Worm (Caenorhabditis elegans) whole organism, L3 larva: ENCODE results near the gene F07G6.2.

ENCODE experiments used
- ceh-82 ChIP-seq: fragments of 150-350 bp; optimal IDR thresholded peaks from 2 replicates; lab custom pipeline; 2014; ENCODE audit warnings: missing biosample characterization, missing genetic modification characterization
- daf-12 ChIP-seq: fragments of 150-350 bp; optimal IDR thresholded peaks from 2 replicates; lab custom pipeline; 2014; ENCODE audit warnings: missing biosample characterization, missing genetic modification reagents, missing genetic modification characterization
- elt-3 ChIP-seq, 3 experiments: fragments of 150-350 bp in 1 of 3; sonication (generic microtip) in 2 of 3; optimal IDR thresholded peaks; 2 replicates in 2 of 3; 4 replicates in 1 of 3; lab custom pipeline; 2014 to 2017; ENCODE audit warnings: missing biosample characterization in 3 of 3, missing genetic modification characterization in 3 of 3
- fos-1 ChIP-seq: fragments of 150-350 bp; optimal IDR thresholded peaks from 2 replicates; lab custom pipeline; 2014; ENCODE audit warnings: missing biosample characterization, missing genetic modification characterization
- nhr-11 ChIP-seq: fragments of 150-350 bp; optimal IDR thresholded peaks from 2 replicates; lab custom pipeline; 2014; ENCODE audit warnings: missing biosample characterization, missing genetic modification characterization
- snpc-4 ChIP-seq: fragments of 150-350 bp; optimal IDR thresholded peaks from 2 replicates; lab custom pipeline; 2014; ENCODE audit warnings: missing biosample characterization, missing genetic modification characterization

ce11 chrX:1678021-1678420 lies 49.1 kb upstream of the F07G6.2 start, which contains the start of gene fbxa-170:
- TF ChIP-seq snpc-4 (tag; lab: Kevin White, UChicago) (no peak), fos-1 (tag; lab: Kevin White, UChicago) (no peak), daf-12 (tag; lab: Kevin White, UChicago) (no peak), elt-3 (tag; optimal IDR thresholded peaks at IDR 0.05; lab: Kevin White, UChicago) (no peak), nhr-11 (tag; lab: Kevin White, UChicago) (no peak), ceh-82 (tag; lab: Kevin White, UChicago) (no peak)
